Fruit fly (Drosophila melanogaster) Kc167 (cell line): ENCODE results near the gene CG15404.

ENCODE experiments used
- Myc ChIP-seq: fragments of >200 bp; optimal IDR thresholded peaks from 2 replicates; lab custom pipeline; 2017; ENCODE audit warnings: missing external identifiers
- Sin3A ChIP-seq: fragments of >200 bp; optimal IDR thresholded peaks from 2 replicates; lab custom pipeline; 2018; ENCODE audit warnings: missing external identifiers
- h ChIP-seq: fragments of >200 bp; optimal IDR thresholded peaks from 3 replicates; lab custom pipeline; 2018; ENCODE audit warnings: missing external identifiers
- insv ChIP-seq: fragments of >200 bp; optimal IDR thresholded peaks from 3 replicates; lab custom pipeline; 2018; ENCODE audit warnings: missing external identifiers
- psq ChIP-seq: fragments of >200 bp; optimal IDR thresholded peaks from 2 replicates; lab custom pipeline; 2017; ENCODE audit warnings: missing external identifiers

DNA sequence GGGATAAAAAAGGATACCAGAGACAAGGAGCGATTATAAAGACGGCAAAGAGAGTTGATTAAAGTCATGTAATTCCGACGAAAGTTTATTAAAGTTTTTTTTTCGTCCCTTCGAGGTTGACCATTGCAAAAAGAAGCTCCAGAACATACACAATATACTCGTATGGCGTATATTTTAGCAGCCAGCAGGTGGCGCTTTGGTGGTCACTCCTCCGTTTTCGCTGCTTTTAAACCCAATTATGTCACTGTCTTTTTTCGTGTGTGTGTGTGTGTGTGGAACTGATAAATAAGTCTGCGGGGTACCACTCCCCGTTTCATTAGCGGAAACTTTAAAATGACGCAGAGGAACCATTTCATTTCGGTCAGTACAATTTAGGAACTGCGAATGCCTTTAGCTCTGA is 5.9 kb downstream of the CG15404 start:
- no peak for TF ChIP-seq psq (lab: Kevin White, UChicago)
- no peak for TF ChIP-seq h (lab: Kevin White, UChicago)
- TF ChIP-seq Myc (lab: Kevin White, UChicago): no peak
- no peak for TF ChIP-seq insv (lab: Kevin White, UChicago)
- no peak for TF ChIP-seq Sin3A (lab: Kevin White, UChicago)
